Fruit fly (Drosophila melanogaster) whole organism, embryonic: Measurements from ENCODE around the gene MED15.

ENCODE experiments used
- Adf1 ChIP-seq: fragments of 200-800 bp; sonication (Bioruptor generic); IDR thresholded peaks from 2 replicates; pipeline ENCODE4 v1.3.6; 2022; ENCODE audit warnings: missing biosample characterization, missing genetic modification characterization
- B-H2 ChIP-seq: fragments of 200-800 bp; sonication (Bioruptor generic); optimal IDR thresholded peaks from 2 replicates; lab custom pipeline; 2018; ENCODE audit warnings: missing biosample characterization, mild to moderate bottlenecking, missing genetic modification characterization
- CG11723 ChIP-seq: fragments of 200-800 bp; sonication (Bioruptor generic); optimal IDR thresholded peaks from 2 replicates; lab custom pipeline; 2017; ENCODE audit warnings: missing biosample characterization, mild to moderate bottlenecking, missing genetic modification characterization
- CG1233 ChIP-seq: fragments of 200-800 bp; sonication (Bioruptor generic); optimal IDR thresholded peaks from 4 replicates; lab custom pipeline; 2018; ENCODE audit warnings: missing biosample characterization, mild to moderate bottlenecking, missing genetic modification characterization
- CG15073 ChIP-seq: fragments of 200-800 bp; sonication (Bioruptor generic); optimal IDR thresholded peaks from 2 replicates; lab custom pipeline; 2016; ENCODE audit warnings: missing biosample characterization, missing genetic modification characterization
- CG15269 ChIP-seq: fragments of 200-800 bp; sonication (Bioruptor generic); optimal IDR thresholded peaks from 2 replicates; lab custom pipeline; 2018; ENCODE audit warnings: missing biosample characterization, mild to moderate bottlenecking, missing genetic modification characterization, moderate library complexity
- CG1529 ChIP-seq: fragments of 200-800 bp; sonication (Bioruptor generic); optimal IDR thresholded peaks from 3 replicates; lab custom pipeline; 2018; ENCODE audit warnings: missing biosample characterization, missing genetic modification characterization
- CG17328 ChIP-seq: fragments of 200-800 bp; sonication (Bioruptor generic); IDR thresholded peaks from 2 replicates; pipeline ENCODE4 v1.3.6; 2022; ENCODE audit warnings: missing biosample characterization, missing genetic modification characterization
- CG1832 ChIP-seq: fragments of 200-800 bp; sonication (Bioruptor generic); optimal IDR thresholded peaks from 2 replicates; lab custom pipeline; 2017; ENCODE audit warnings: missing biosample characterization, mild to moderate bottlenecking, missing genetic modification characterization, inconsistent platforms
- CG2199 ChIP-seq: fragments of 200-800 bp; sonication (Bioruptor generic); IDR thresholded peaks from 3 replicates; pipeline ENCODE4 v1.3.6; 2022; ENCODE audit warnings: missing biosample characterization, missing genetic modification characterization
- CG2678 ChIP-seq: fragments of 200-800 bp; sonication (Bioruptor generic); optimal IDR thresholded peaks from 3 replicates; lab custom pipeline; 2019; ENCODE audit warnings: missing biosample characterization, mild to moderate bottlenecking, missing genetic modification characterization, moderate library complexity
- CG30431 ChIP-seq: fragments of 200-800 bp; sonication (Bioruptor generic); optimal IDR thresholded peaks from 2 replicates; lab custom pipeline; 2017; ENCODE audit warnings: missing biosample characterization, missing genetic modification characterization
- CG3281 ChIP-seq: fragments of 200-800 bp; sonication (Bioruptor generic); optimal IDR thresholded peaks from 3 replicates; lab custom pipeline; 2017; ENCODE audit warnings: missing biosample characterization, mild to moderate bottlenecking, missing genetic modification characterization
- CG33557 ChIP-seq: fragments of 200-800 bp; sonication (Bioruptor generic); optimal IDR thresholded peaks from 2 replicates; lab custom pipeline; 2019; ENCODE audit warnings: missing biosample characterization, mild to moderate bottlenecking, missing genetic modification characterization, moderate library complexity
- CG3407 ChIP-seq: fragments of 200-800 bp; sonication (Bioruptor generic); optimal IDR thresholded peaks from 2 replicates; lab custom pipeline; 2018; ENCODE audit warnings: missing biosample characterization, mild to moderate bottlenecking, missing genetic modification characterization
- CG42726 ChIP-seq: fragments of 200-800 bp; sonication (Bioruptor generic); IDR thresholded peaks from 2 replicates; pipeline ENCODE4 v1.3.6; 2022; ENCODE audit warnings: missing biosample characterization, missing genetic modification characterization; ENCODE audit not compliant: partially characterized antibody
- CG4424 ChIP-seq: fragments of 200-800 bp; sonication (Bioruptor generic); optimal IDR thresholded peaks from 3 replicates; lab custom pipeline; 2016; ENCODE audit warnings: missing biosample characterization, missing genetic modification characterization
- CG6254 ChIP-seq: fragments of 200-800 bp; sonication (Bioruptor generic); optimal IDR thresholded peaks from 3 replicates; lab custom pipeline; 2017; ENCODE audit warnings: mild to moderate bottlenecking, missing biosample characterization, missing genetic modification reagents, missing genetic modification characterization
- CG6272 ChIP-seq: fragments of 200-800 bp; sonication (Bioruptor generic); IDR thresholded peaks from 2 replicates; pipeline ENCODE4 v1.3.6; 2022; ENCODE audit warnings: missing biosample characterization, missing genetic modification characterization
- CG8281 ChIP-seq: fragments of 200-800 bp; sonication (Bioruptor generic); optimal IDR thresholded peaks from 2 replicates; lab custom pipeline; 2018; ENCODE audit warnings: missing biosample characterization, mild to moderate bottlenecking, missing genetic modification characterization, moderate library complexity
- CHES-1-like ChIP-seq: fragments of 200-800 bp; sonication (Bioruptor generic); optimal IDR thresholded peaks from 2 replicates; lab custom pipeline; 2016; ENCODE audit warnings: missing biosample characterization, missing genetic modification characterization
- D ChIP-seq, 2 experiments: fragments of 200-800 bp in 1 of 2; fragments of >200 bp in 1 of 2; sonication (Bioruptor generic) in 1 of 2; optimal IDR thresholded peaks; 2 replicates in 1 of 2; 3 replicates in 1 of 2; lab custom pipeline; 2017; ENCODE audit warnings: mild to moderate bottlenecking in 1 of 2, missing biosample characterization in 1 of 2, missing genetic modification characterization in 1 of 2, missing genetic modification reagents in 1 of 2
- Dll ChIP-seq: fragments of 200-800 bp; sonication (Bioruptor generic); IDR thresholded peaks from 4 replicates; pipeline ENCODE4 v1.3.6; 2022; ENCODE audit warnings: missing biosample characterization, missing genetic modification characterization; ENCODE audit not compliant: partially characterized antibody
- H2.0 ChIP-seq: fragments of 200-800 bp; sonication (Bioruptor generic); IDR thresholded peaks from 2 replicates; pipeline ENCODE4 v1.3.6; 2022; ENCODE audit warnings: missing biosample characterization, missing genetic modification characterization
- HLH3B ChIP-seq: fragments of 200-800 bp; sonication (Bioruptor generic); IDR thresholded peaks from 2 replicates; pipeline ENCODE4 v1.3.6; 2022; ENCODE audit warnings: missing biosample characterization, missing genetic modification characterization
- Hey ChIP-seq: fragments of 200-800 bp; sonication (Bioruptor generic); optimal IDR thresholded peaks from 3 replicates; lab custom pipeline; 2018; ENCODE audit warnings: missing biosample characterization, mild to moderate bottlenecking, missing genetic modification characterization
- Hsf ChIP-seq: fragments of 200-800 bp; sonication (Bioruptor generic); optimal IDR thresholded peaks from 3 replicates; lab custom pipeline; 2016; ENCODE audit warnings: missing biosample characterization, missing genetic modification characterization
- Lpt ChIP-seq: fragments of >200 bp; optimal IDR thresholded peaks from 2 replicates; lab custom pipeline; 2018; ENCODE audit warnings: missing biosample characterization, missing genetic modification characterization
- MTF-1 ChIP-seq: fragments of 200-800 bp; sonication (Bioruptor generic); optimal IDR thresholded peaks from 2 replicates; lab custom pipeline; 2018; ENCODE audit warnings: missing biosample characterization, mild to moderate bottlenecking, missing genetic modification characterization, borderline replicate concordance
- Neu2 ChIP-seq: fragments of 200-800 bp; sonication (Bioruptor generic); optimal IDR thresholded peaks from 3 replicates; lab custom pipeline; 2016; ENCODE audit warnings: missing biosample characterization, missing genetic modification characterization, borderline replicate concordance
- Pdp1 ChIP-seq, 2 experiments: fragments of 200-800 bp; sonication (Bioruptor generic); optimal IDR thresholded peaks; 3 replicates each; lab custom pipeline; 2016; ENCODE audit warnings: missing biosample characterization in 2 of 2, missing genetic modification characterization in 2 of 2, mild to moderate bottlenecking in 1 of 2, moderate library complexity in 1 of 2
- Poxn ChIP-seq: fragments of 200-800 bp; sonication (Bioruptor generic); IDR thresholded peaks from 2 replicates; pipeline ENCODE4 v1.3.6; 2022; ENCODE audit warnings: missing biosample characterization, missing genetic modification characterization
- Sry-δ ChIP-seq: fragments of 200-800 bp; sonication (Bioruptor generic); optimal IDR thresholded peaks from 2 replicates; lab custom pipeline; 2016; ENCODE audit warnings: missing biosample characterization, missing genetic modification characterization
- ap ChIP-seq: fragments of 200-800 bp; sonication (Bioruptor generic); IDR thresholded peaks from 2 replicates; pipeline ENCODE4 v1.3.6; 2022; ENCODE audit warnings: missing biosample characterization, missing genetic modification characterization
- ash1 ChIP-seq: fragments of 200-800 bp; sonication (Bioruptor generic); optimal IDR thresholded peaks from 2 replicates; lab custom pipeline; 2018; ENCODE audit warnings: missing biosample characterization, mild to moderate bottlenecking, missing genetic modification characterization
- bowl ChIP-seq: fragments of 200-800 bp; sonication (Bioruptor generic); IDR thresholded peaks from 2 replicates; pipeline ENCODE4 v1.3.6; 2022; ENCODE audit warnings: missing biosample characterization, missing genetic modification characterization
- cas ChIP-seq: fragments of 200-800 bp; sonication (Bioruptor generic); IDR thresholded peaks from 2 replicates; pipeline ENCODE4 v1.3.6; 2022; ENCODE audit warnings: missing biosample characterization, missing genetic modification characterization
- crol ChIP-seq: fragments of 200-800 bp; sonication (Bioruptor generic); IDR thresholded peaks from 2 replicates; pipeline ENCODE4 v1.3.6; 2022; ENCODE audit warnings: missing biosample characterization, missing genetic modification characterization
- dmrt11E ChIP-seq: fragments of 200-800 bp; sonication (Bioruptor generic); optimal IDR thresholded peaks from 3 replicates; lab custom pipeline; 2018; ENCODE audit warnings: missing biosample characterization, mild to moderate bottlenecking, missing genetic modification characterization, moderate library complexity
- fd64A ChIP-seq: fragments of 200-800 bp; sonication (Bioruptor generic); optimal IDR thresholded peaks from 3 replicates; lab custom pipeline; 2018; ENCODE audit warnings: missing biosample characterization, mild to moderate bottlenecking, missing genetic modification characterization
- ham ChIP-seq: fragments of 200-800 bp; sonication (Bioruptor generic); IDR thresholded peaks from 2 replicates; pipeline ENCODE4 v1.3.6; 2022; ENCODE audit warnings: missing biosample characterization, missing genetic modification characterization
- hbn ChIP-seq: fragments of 200-800 bp; sonication (Bioruptor generic); IDR thresholded peaks from 2 replicates; pipeline ENCODE4 v1.3.6; 2022; ENCODE audit warnings: missing biosample characterization, missing genetic modification characterization; ENCODE audit not compliant: partially characterized antibody
- hkb ChIP-seq, 2 experiments: fragments of 200-800 bp in 1 of 2; fragments of >200 bp in 1 of 2; sonication (Bioruptor generic) in 1 of 2; IDR thresholded peaks in 1 of 2; optimal IDR thresholded peaks in 1 of 2; 2 replicates each; pipeline versions ENCODE4 v1.3.6 to Lab custom; 2017 to 2022; ENCODE audit warnings: missing biosample characterization in 1 of 2, missing genetic modification characterization in 1 of 2
- lbe ChIP-seq: fragments of 200-800 bp; sonication (Bioruptor generic); optimal IDR thresholded peaks from 2 replicates; lab custom pipeline; 2016; ENCODE audit warnings: missing biosample characterization, mild to moderate bottlenecking, missing genetic modification characterization
- lmd ChIP-seq: fragments of 200-800 bp; sonication (Bioruptor generic); IDR thresholded peaks from 2 replicates; pipeline ENCODE4 v1.3.6; 2022; ENCODE audit warnings: missing biosample characterization, missing genetic modification characterization
- nerfin-1 ChIP-seq: fragments of 200-800 bp; sonication (Bioruptor generic); optimal IDR thresholded peaks from 3 replicates; lab custom pipeline; 2019; ENCODE audit warnings: missing biosample characterization, mild to moderate bottlenecking, missing genetic modification characterization, moderate library complexity
- seq ChIP-seq: fragments of 200-800 bp; sonication (Bioruptor generic); IDR thresholded peaks from 2 replicates; pipeline ENCODE4 v1.3.6; 2022; ENCODE audit warnings: missing biosample characterization, missing genetic modification characterization
- tll ChIP-seq, 2 experiments: fragments of 200-800 bp in 1 of 2; fragments of >200 bp in 1 of 2; sonication (Bioruptor generic) in 1 of 2; optimal IDR thresholded peaks; 2 replicates each; lab custom pipeline; 2017 to 2019; ENCODE audit warnings: missing biosample characterization in 2 of 2, missing genetic modification characterization in 2 of 2, mild to moderate bottlenecking in 1 of 2, moderate library complexity in 1 of 2
- twi ChIP-seq: fragments of 200-800 bp; optimal IDR thresholded peaks from 2 replicates; lab custom pipeline; 2019; ENCODE audit warnings: missing biosample characterization, mild to moderate bottlenecking, missing genetic modification characterization, moderate library complexity
- vfl ChIP-seq: fragments of 200-800 bp; sonication (Bioruptor generic); optimal IDR thresholded peaks from 2 replicates; lab custom pipeline; 2016; ENCODE audit warnings: missing biosample characterization, missing genetic modification characterization

MED15 gene

dm6 chr2L:493274-493673 lies 20.5 kb downstream of the MED15 start (continued):
- TF ChIP-seq vfl (no peak), D (optimal IDR thresholded peaks at IDR 0.05; lab: Kevin White, UChicago) (no peak), D (GFP tag; optimal IDR thresholded peaks at IDR 0.05; lab: Kevin White, UChicago) (no peak), CG2199 (GFP tag; lab: Robert Waterston, UW) (no peak), CG17328 (peak; percentile 49), crol (GFP tag; lab: Robert Waterston, UW) (no peak), CHES-1-like (GFP tag; lab: Kevin White, UChicago) (no peak), CG1529 (GFP tag; lab: Kevin White, UChicago) (peak; percentile 19), CG4424 (GFP tag; lab: Kevin White, UChicago) (no peak), CG6272 (GFP tag; lab: Robert Waterston, UW) (no peak), CG3407 (GFP tag; lab: Kevin White, UChicago) (no peak), CG1233 (GFP tag; lab: Kevin White, UChicago) (no peak), tll (GFP tag; optimal IDR thresholded peaks at IDR 0.05; lab: Kevin White, UChicago) (no peak), ap (GFP tag; lab: Robert Waterston, UW) (no peak), CG3281 (GFP tag; lab: Kevin White, UChicago) (no peak), CG33557 (GFP tag; lab: Kevin White, UChicago) (no peak), CG6254 (GFP tag; lab: Kevin White, UChicago) (no peak), seq (GFP tag; lab: Robert Waterston, UW) (0 out of 2 replicates have a peak, but pooled peaks have one; percentile 37), CG11723 (GFP tag; lab: Kevin White, UChicago) (no peak), nerfin-1 (no peak), dmrt11E (peak; percentile 33), cas (GFP tag; lab: Robert Waterston, UW) (no peak), Lpt (no peak), CG42726 (GFP tag; lab: Robert Waterston, UW) (no peak), fd64A (GFP tag; lab: Kevin White, UChicago) (no peak), CG15269 (tag; lab: Kevin White, UChicago) (no peak), CG1832 (GFP tag; lab: Kevin White, UChicago) (no peak), bowl (no peak), Adf1 (GFP tag; lab: Robert Waterston, UW) (no peak), ash1 (GFP tag; lab: Kevin White, UChicago) (no peak), CG30431 (GFP tag; lab: Kevin White, UChicago) (no peak), twi (tag; lab: Kevin White, UChicago) (no peak), Pdp1 (GFP tag; optimal IDR thresholded peaks at IDR 0.05; lab: Kevin White, UChicago) (peak in 1 of 2 experiments; percentile 30), H2.0 (GFP tag; lab: Robert Waterston, UW) (peak; percentile 42; the same call in 1 of the 2 replicates), lbe (no peak), Hsf (GFP tag; lab: Kevin White, UChicago) (peak; percentile 50), ham (GFP tag; lab: Robert Waterston, UW) (no peak), Poxn (GFP tag; lab: Robert Waterston, UW) (no peak), Dll (GFP tag; lab: Robert Waterston, UW) (no peak), lmd (peak; percentile 48; the same call in 1 of the 2 replicates), Sry-δ (no peak), hkb (optimal IDR thresholded peaks at IDR 0.05; lab: Kevin White, UChicago) (no peak), hkb (GFP tag; IDR thresholded peaks at IDR 0.05; lab: Robert Waterston, UW) (peak; percentile 74), HLH3B (GFP tag; lab: Robert Waterston, UW) (peak; percentile 75), hbn (GFP tag; lab: Robert Waterston, UW) (no peak), CG8281 (tag; lab: Kevin White, UChicago) (no peak), MTF-1 (GFP tag; lab: Kevin White, UChicago) (no peak), Neu2 (no peak), Hey (tag; lab: Kevin White, UChicago) (no peak), CG15073 (GFP tag; lab: Kevin White, UChicago) (no peak), CG2678 (tag; lab: Kevin White, UChicago) (no peak), B-H2 (no peak)
